Worm (Caenorhabditis elegans) whole organism, midembryonic: ENCODE results near the gene gck-2.

Source experiments
- T22C8.4 ChIP-seq: fragments of 200-800 bp; sonication (Bioruptor generic); IDR thresholded peaks from 2 replicates; pipeline ENCODE4 v1.3.6; 2022; ENCODE audit warnings: missing genetic modification characterization, missing compliant biosample characterization
- cog-1 ChIP-seq: sonication (generic microtip); optimal IDR thresholded peaks from 2 replicates; lab custom pipeline; 2016; ENCODE audit warnings: missing genetic modification characterization, missing compliant biosample characterization
- flt-1 ChIP-seq: fragments of 200-800 bp; sonication (Bioruptor generic); IDR thresholded peaks from 2 replicates; pipeline ENCODE4 v1.3.6; 2022; ENCODE audit warnings: missing genetic modification characterization, missing compliant biosample characterization

ce11 chrV:6829404-6829803 lies 36.9 kb upstream of the gck-2 start, which contains the start of gene col-141:
- TF ChIP-seq T22C8.4 (no peak), cog-1 (tag; lab: Kevin White, UChicago) (no peak), flt-1 (GFP tag; lab: Robert Waterston, UW) (no peak)
